Worm (Caenorhabditis elegans) whole organism, L2 larva: ENCODE measurements around the gene gop-1.

Experiments used
- R02D3.7 ChIP-seq: fragments of 150-350 bp; optimal IDR thresholded peaks from 2 replicates; lab custom pipeline; 2014; ENCODE audit warnings: missing biosample characterization, missing genetic modification characterization
- alr-1 ChIP-seq: fragments of 150-350 bp; optimal IDR thresholded peaks from 2 replicates; lab custom pipeline; 2014; ENCODE audit warnings: missing biosample characterization, missing genetic modification characterization
- egl-27 ChIP-seq: sonication (generic microtip); optimal IDR thresholded peaks from 3 replicates; lab custom pipeline; 2017; ENCODE audit warnings: missing biosample characterization, missing genetic modification reagents, missing genetic modification characterization
- mbf-1 ChIP-seq: sonication (generic microtip); optimal IDR thresholded peaks from 2 replicates; lab custom pipeline; 2017; ENCODE audit warnings: missing biosample characterization, missing genetic modification characterization
- nhr-10 ChIP-seq: sonication (generic microtip); optimal IDR thresholded peaks from 2 replicates; lab custom pipeline; 2017; ENCODE audit warnings: missing biosample characterization, missing genetic modification characterization
- nhr-237 ChIP-seq: fragments of 150-350 bp; optimal IDR thresholded peaks from 2 replicates; lab custom pipeline; 2014; ENCODE audit warnings: missing biosample characterization, missing genetic modification characterization
- nhr-6 ChIP-seq: fragments of 150-350 bp; optimal IDR thresholded peaks from 2 replicates; lab custom pipeline; 2014; ENCODE audit warnings: missing biosample characterization, missing genetic modification characterization
- nhr-77 ChIP-seq: fragments of 150-350 bp; optimal IDR thresholded peaks from 2 replicates; lab custom pipeline; 2014; ENCODE audit warnings: missing biosample characterization, missing genetic modification characterization
- snpc-4 ChIP-seq: fragments of 150-350 bp; optimal IDR thresholded peaks from 2 replicates; lab custom pipeline; 2014; ENCODE audit warnings: missing biosample characterization, missing genetic modification characterization
- unc-39 ChIP-seq: fragments of 150-350 bp; optimal IDR thresholded peaks from 2 replicates; lab custom pipeline; 2014; ENCODE audit warnings: missing biosample characterization, missing genetic modification characterization
- unc-62 ChIP-seq: fragments of 150-350 bp; optimal IDR thresholded peaks from 2 replicates; lab custom pipeline; 2014; ENCODE audit warnings: missing biosample characterization, missing genetic modification reagents, missing genetic modification characterization
- ztf-4 ChIP-seq: fragments of 150-350 bp; optimal IDR thresholded peaks from 2 replicates; lab custom pipeline; 2014; ENCODE audit warnings: missing biosample characterization, missing genetic modification characterization

- TF ChIP-seq R02D3.7 (tag; lab: Kevin White, UChicago) (no peak), unc-62 (no peak), unc-39 (tag; lab: Kevin White, UChicago) (no peak), ztf-4 (tag; lab: Kevin White, UChicago) (no peak), alr-1 (tag; lab: Kevin White, UChicago) (no peak), nhr-77 (tag; lab: Kevin White, UChicago) (no peak), egl-27 (tag; lab: Kevin White, UChicago) (peak; percentile 34), snpc-4 (tag; lab: Kevin White, UChicago) (no peak), nhr-6 (tag; lab: Kevin White, UChicago) (no peak), nhr-237 (tag; lab: Kevin White, UChicago) (no peak), nhr-10 (no peak), mbf-1 (no peak)
These were observed 26.0 kb downstream of the gop-1 start for ce11 chrIII:5280228-5280627.
